Worm (Caenorhabditis elegans) whole organism, young adult: ENCODE measurements around the gene C17G1.2.

Experiments
- cebp-2 ChIP-seq: fragments of 200-800 bp; sonication (Bioruptor generic); IDR thresholded peaks from 2 replicates; pipeline ENCODE4 v1.3.6; 2022; ENCODE audit warnings: missing genetic modification characterization, missing compliant biosample characterization
- lsl-1 ChIP-seq: fragments of 200-800 bp; sonication (Bioruptor generic); optimal IDR thresholded peaks from 2 replicates; lab custom pipeline; 2018; ENCODE audit warnings: mild to moderate bottlenecking, missing genetic modification characterization, moderate library complexity, missing compliant biosample characterization
- madf-10 ChIP-seq: sonication (generic microtip); optimal IDR thresholded peaks from 2 replicates; lab custom pipeline; 2016; ENCODE audit warnings: mild to moderate bottlenecking, missing genetic modification characterization, missing compliant biosample characterization

DNA sequence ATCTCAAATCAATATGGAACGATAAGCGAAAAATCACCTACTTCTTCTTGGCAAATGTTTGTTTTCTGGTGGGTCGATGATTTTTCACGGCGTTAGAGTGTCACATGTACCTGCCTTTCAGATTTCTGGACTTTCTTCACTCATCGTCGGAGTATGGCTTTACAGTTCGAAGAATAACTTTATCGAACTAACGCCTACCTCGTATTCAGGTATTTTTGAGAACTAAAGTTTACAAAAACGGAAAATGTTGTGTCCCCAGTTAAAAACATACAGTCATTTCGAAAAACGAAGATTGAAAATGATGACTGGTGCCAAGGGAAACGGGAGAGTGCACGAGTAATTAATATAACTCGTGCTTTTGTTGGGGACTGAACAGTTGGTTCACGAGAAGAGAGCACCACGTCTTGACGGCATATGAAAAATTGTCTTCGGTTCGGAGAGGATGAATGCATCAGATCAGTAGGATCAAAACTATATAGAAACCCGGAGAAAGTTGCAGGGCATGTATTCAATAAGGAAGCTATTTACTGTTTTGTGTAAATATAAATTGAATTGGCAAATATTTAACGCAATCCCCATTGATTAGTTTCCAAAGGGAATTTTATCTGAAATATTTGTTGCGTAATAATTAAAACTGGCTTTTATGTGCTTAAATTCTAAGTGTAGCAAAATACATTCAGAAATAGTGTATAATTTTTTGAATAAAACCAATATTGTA is 12.1 kb downstream of the C17G1.2 start:
- TF ChIP-seq cebp-2 (GFP tag; lab: Robert Waterston, UW): no peak
- TF ChIP-seq lsl-1 (GFP tag; lab: Kevin White, UChicago): no peak
- TF ChIP-seq madf-10 (tag; lab: Kevin White, UChicago): no peak
